Worm (Caenorhabditis elegans): Measurements from ENCODE around the gene ZK930.7.

- TF ChIP-seq mef-2 (tag; optimal IDR thresholded peaks at IDR 0.05) (no peak), tbx-2 (tag; optimal IDR thresholded peaks at IDR 0.05) (no peak), C16A3.4 (tag; optimal IDR thresholded peaks at IDR 0.05) (no peak), lsy-2 (tag; optimal IDR thresholded peaks at IDR 0.05) (no peak), pax-3 (tag; optimal IDR thresholded peaks at IDR 0.05) (no peak), nhr-11 (tag; optimal IDR thresholded peaks at IDR 0.05) (no peak), sptf-1 (tag; optimal IDR thresholded peaks at IDR 0.05) (no peak), efl-1 (optimal IDR thresholded peaks at IDR 0.05) (no peak), efl-1 (GFP tag; optimal IDR thresholded peaks at IDR 0.05 in 1 of 2) (peak in 1 of 2 experiments; percentile 61), snpc-4 (tag; optimal IDR thresholded peaks at IDR 0.05) (no peak), nhr-237 (tag; optimal IDR thresholded peaks at IDR 0.05) (no peak)
Observed at ce11 chrII:11922757-11923538, 8.5 kb downstream of the ZK930.7 start.

Data from whole organism, L1 larva.